Worm (Caenorhabditis elegans) whole organism, L4/young adult: ENCODE data around the gene sre-5.

Source experiments
- W03F9.2 ChIP-seq: fragments of 150-350 bp; optimal IDR thresholded peaks from 2 replicates; lab custom pipeline; 2014; ENCODE audit warnings: missing biosample characterization, missing genetic modification characterization
- dao-5 ChIP-seq: sonication (generic microtip); optimal IDR thresholded peaks from 2 replicates; lab custom pipeline; 2016; ENCODE audit warnings: missing genotype, missing genetic modification characterization, moderate library complexity, missing compliant biosample characterization
- him-1 ChIP-seq: sonication (generic microtip); optimal IDR thresholded peaks from 2 replicates; lab custom pipeline; 2016; ENCODE audit warnings: missing genotype, missing genetic modification reagents, missing genetic modification characterization, missing compliant biosample characterization

DNA sequence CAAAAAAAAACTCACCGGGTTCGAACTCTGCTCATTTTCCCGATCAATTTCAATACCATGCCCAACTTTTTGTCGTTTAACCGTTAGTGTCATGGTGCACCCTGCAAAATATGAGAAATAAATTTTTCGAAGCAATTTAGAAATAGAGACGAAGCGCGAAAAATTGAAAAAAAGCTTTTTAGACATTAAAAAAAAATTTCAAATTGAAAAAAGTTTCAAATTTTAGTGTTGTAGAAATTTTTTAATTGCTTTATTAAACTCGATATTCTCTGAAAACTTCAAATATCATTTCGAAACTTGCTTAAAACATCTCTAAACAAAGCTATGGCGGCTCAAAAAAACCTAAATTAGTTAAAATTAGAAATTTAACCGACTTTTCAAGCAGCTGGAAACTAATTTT, 17.5 kb upstream of the sre-5 start, which contains the start of gene nstp-6:
- TF ChIP-seq him-1 (tag; lab: Kevin White, UChicago): no peak
- TF ChIP-seq W03F9.2 (tag; lab: Kevin White, UChicago): no peak
- TF ChIP-seq dao-5: no peak
